Fruit fly (Drosophila melanogaster): ENCODE results near the gene CG15739.

Gene CG15739

DNA sequence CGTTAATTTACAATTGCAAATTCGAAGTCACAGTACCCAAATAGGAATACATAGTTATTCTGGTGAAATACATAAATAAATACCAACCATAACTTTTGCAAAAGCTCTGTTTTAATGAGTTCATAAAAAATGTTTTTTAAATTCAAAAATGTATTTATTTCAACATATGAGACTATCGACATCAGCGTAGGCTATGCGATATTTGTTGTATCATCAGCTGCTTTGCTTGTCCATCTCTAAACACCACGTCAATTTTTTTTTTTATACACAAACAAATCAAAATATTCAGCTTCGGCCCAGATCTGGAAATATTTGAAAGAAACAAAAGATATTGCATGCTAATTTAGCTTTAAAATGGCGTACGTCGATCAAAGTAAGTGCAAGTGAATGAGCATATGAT, 15.0 kb downstream of the CG15739 start, which contains the start of gene CG1840:
Gene CG1840 (plus strand): TSS at position 211 of the 400 bp plus-strand sequence.
- no peak for TF ChIP-seq usp (GFP tag; optimal IDR thresholded peaks at IDR 0.05)
- no peak for TF ChIP-seq CG8478 (optimal IDR thresholded peaks at IDR 0.05)
- TF ChIP-seq Dll (optimal IDR thresholded peaks at IDR 0.05) = no peak
- no peak for TF ChIP-seq EcR (GFP tag; optimal IDR thresholded peaks at IDR 0.05)
- TF ChIP-seq psq (optimal IDR thresholded peaks at IDR 0.05) = no peak
- TF ChIP-seq pan (optimal IDR thresholded peaks at IDR 0.05) = no peak

DNA sequence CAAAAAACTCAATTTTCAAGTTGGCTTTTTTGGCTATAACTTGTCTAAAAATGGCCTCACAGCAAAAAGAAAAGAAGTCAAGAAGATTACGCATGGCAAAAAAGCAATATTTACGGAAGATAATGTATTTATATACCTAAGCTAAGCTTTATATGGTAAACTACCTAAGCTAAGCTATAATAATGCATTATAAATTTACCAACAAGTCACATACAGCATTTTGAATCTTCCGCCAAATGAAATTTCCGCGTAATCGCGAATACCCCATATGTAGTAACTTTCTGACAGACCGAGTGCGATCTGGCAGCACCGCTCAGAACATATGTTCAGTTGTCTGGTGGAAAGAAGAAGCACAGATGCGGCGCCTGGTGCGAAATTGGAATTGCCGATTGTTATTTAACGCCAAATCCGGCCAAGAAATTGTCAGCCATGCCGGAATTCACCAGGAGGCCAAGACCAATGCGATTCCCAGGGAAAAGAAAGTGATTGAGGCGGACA, 18.6 kb downstream of the CG15739 start, which contains the start of gene sicily:
Gene sicily (plus strand): TSS at position 51 of the 498 bp plus-strand sequence.
- no peak for TF ChIP-seq CG8478 (optimal IDR thresholded peaks at IDR 0.05)
- no peak for TF ChIP-seq pan (optimal IDR thresholded peaks at IDR 0.05)
- no peak for TF ChIP-seq Dll (optimal IDR thresholded peaks at IDR 0.05)
- TF ChIP-seq psq (optimal IDR thresholded peaks at IDR 0.05) = no peak
- no peak for TF ChIP-seq EcR (GFP tag; optimal IDR thresholded peaks at IDR 0.05)

DNA sequence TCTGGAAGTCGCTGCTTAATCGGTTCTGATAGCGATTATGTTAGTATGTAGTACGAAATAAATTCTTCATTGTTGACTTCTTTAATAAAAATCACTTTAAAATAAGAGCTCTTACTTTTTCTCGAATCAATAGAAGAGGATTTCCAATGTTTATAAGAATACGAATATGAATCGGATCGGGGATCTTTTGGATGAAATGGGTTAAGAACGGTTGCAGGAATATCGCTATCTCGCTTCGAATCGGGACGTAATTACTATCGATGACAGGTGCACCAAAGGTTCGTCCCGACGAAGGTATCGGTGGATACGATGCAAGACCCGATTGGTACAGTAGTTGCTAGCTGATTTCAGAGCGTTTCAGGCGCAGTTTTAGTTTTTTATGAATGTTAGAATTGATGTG, 20.5 kb downstream of the CG15739 start, which contains the start of gene wisp:
Gene wisp (plus strand): TSS at position 301 of the 400 bp plus-strand sequence.
- TF ChIP-seq pan (optimal IDR thresholded peaks at IDR 0.05) = no peak
- no peak for TF ChIP-seq CG8478 (optimal IDR thresholded peaks at IDR 0.05)
- TF ChIP-seq Dll (optimal IDR thresholded peaks at IDR 0.05) = no peak
- TF ChIP-seq usp (GFP tag; optimal IDR thresholded peaks at IDR 0.05) = no peak
- no peak for TF ChIP-seq psq (optimal IDR thresholded peaks at IDR 0.05)
- TF ChIP-seq EcR (GFP tag; optimal IDR thresholded peaks at IDR 0.05) = no peak

DNA sequence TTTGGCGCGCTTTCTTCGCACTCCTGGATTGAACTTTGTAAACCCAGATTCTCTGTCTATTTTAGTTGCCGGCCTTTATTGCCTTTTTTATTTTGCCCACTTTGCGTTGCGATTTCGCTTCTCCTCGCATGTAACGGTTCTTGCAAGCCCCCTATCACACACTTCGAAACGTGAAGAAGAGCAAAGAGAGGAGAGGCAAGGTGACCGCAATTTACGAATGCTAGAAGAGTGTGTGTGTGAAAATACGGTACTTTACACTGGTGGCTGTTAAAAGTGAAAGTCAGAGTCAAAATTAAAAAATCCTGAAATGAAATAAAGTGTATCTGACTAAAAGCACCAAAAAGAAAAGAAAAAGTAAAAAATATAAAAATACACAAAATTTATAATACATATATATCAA, 21.1 kb downstream of the CG15739 start:
- TF ChIP-seq pan (optimal IDR thresholded peaks at IDR 0.05) = no peak

DNA sequence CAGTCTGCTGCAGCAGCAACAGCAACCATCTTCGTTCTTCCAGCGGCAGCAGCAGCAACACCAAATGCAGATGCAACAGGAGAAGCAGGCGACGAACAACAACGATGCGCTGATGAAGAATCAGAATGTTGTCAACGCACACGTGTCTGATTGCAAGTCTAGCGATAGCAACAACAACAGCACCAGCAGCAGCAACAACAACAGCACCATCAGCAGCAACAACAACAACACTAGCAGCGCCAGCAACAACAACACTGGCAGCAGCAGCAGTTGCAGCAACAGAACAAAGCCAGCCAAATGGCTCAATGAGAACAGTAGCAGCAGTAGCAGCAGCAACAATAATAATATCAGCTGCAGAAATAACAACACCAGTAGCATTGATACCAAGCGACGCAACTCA, 22.0 kb downstream of the CG15739 start:
- TF ChIP-seq psq (optimal IDR thresholded peaks at IDR 0.05) = no peak
- no peak for TF ChIP-seq CG8478 (optimal IDR thresholded peaks at IDR 0.05)
- no peak for TF ChIP-seq Dll (optimal IDR thresholded peaks at IDR 0.05)
- TF ChIP-seq usp (GFP tag; optimal IDR thresholded peaks at IDR 0.05) = no peak
- TF ChIP-seq pan (optimal IDR thresholded peaks at IDR 0.05) = no peak
- TF ChIP-seq EcR (GFP tag; optimal IDR thresholded peaks at IDR 0.05) = no peak

DNA sequence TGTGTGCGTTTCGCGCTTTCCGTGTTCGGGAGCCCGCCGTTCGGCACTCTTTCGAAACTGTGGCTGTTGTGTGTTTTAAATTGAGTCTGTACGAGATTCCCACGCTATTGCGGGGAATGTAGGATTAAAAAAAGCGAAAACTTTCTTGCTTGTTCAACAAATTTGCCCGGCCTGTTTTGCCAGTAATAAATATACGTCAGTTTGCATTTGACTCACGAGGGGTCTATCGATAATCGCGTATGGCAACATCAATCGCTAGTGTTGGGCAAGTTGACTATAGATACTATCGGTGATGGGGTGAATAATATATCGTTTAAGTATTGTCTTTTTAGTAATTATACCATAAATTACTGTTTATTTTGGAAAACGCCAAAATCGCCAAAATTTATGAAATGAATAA, 32.0 kb downstream of the CG15739 start, which contains the start of gene Upf1:
Gene Upf1 (minus strand): TSS at position 228 of the 400 bp plus-strand sequence.
- TF ChIP-seq Dll (optimal IDR thresholded peaks at IDR 0.05) (no peak), psq (optimal IDR thresholded peaks at IDR 0.05) (no peak), usp (GFP tag; optimal IDR thresholded peaks at IDR 0.05) (no peak), EcR (GFP tag; optimal IDR thresholded peaks at IDR 0.05) (no peak)

DNA sequence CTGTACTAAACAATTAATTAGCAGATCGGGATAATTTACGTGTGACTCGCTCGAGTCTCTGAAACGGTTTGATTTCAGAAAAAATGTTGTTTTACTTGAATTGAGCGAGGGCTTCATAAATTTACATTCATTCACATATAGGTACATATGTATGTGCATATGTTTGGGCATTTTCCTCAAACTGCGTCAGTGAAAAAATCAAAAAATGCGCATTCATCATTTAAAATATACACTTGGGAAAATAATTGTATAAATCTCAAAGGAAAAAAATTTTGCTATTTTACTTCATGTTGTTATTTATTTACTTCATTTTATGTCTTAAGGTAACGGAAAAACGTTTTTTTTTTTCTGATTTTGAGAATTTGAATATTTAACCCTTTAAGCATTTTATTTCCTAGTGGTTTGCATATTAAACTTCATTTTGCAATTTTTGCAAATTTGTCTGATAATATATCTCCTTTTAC, 33.7 kb downstream of the CG15739 start, which contains the start of gene CG43156:
Gene CG43156 (minus strand): TSS at position 51 of the 464 bp plus-strand sequence.
- TF ChIP-seq pan (optimal IDR thresholded peaks at IDR 0.05) (no peak), EcR (GFP tag; optimal IDR thresholded peaks at IDR 0.05) (no peak), psq (optimal IDR thresholded peaks at IDR 0.05) (no peak), CG8478 (optimal IDR thresholded peaks at IDR 0.05) (no peak), usp (GFP tag; optimal IDR thresholded peaks at IDR 0.05) (no peak), Dll (optimal IDR thresholded peaks at IDR 0.05) (no peak)

DNA sequence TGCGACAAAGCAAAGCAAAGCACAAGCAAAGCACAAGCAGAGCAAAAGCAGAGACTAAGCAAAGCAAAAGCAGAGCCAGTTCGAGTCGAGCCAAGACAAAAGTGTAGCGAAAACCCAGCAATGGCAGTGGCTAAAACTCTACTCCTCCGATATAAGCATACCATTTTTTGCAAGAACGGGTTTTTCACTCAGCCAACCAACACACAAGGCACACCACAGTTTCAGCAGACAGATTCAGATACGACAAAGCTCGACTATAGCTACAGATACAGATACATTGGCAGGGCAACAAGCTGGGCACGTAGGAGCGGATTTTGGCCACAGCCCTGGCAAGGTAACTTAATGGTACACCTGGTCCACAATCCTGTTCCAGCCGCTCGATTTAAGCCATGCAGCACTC, 40.5 kb downstream of the CG15739 start:
- TF ChIP-seq EcR (GFP tag; optimal IDR thresholded peaks at IDR 0.05) = no peak

DNA sequence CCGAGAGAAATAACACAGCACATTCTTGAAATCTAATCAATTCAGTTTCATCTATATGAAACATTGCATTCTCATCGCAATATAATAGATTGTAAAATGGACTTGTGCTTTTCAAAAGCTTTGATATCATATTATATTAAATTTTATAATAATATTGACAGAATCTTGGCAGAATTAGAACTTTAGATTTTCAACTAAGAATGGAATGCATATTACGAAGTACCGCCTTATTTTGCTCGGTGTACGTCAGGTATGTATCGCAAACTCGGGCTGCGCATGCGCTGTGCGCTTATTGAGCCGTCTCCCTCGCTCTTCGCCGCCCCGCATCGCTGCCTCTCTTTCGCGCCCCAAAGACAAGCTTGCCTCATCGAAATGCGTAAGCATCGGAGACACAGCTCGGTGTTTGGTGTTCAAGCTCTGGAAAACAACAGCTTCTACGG, 42.1 kb downstream of the CG15739 start:
- no peak for TF ChIP-seq Dll (optimal IDR thresholded peaks at IDR 0.05)
- TF ChIP-seq psq (optimal IDR thresholded peaks at IDR 0.05) = no peak
- TF ChIP-seq usp (GFP tag; optimal IDR thresholded peaks at IDR 0.05) = no peak
- no peak for TF ChIP-seq EcR (GFP tag; optimal IDR thresholded peaks at IDR 0.05)
- TF ChIP-seq pan (optimal IDR thresholded peaks at IDR 0.05) = no peak
- no peak for TF ChIP-seq CG8478 (optimal IDR thresholded peaks at IDR 0.05)

DNA sequence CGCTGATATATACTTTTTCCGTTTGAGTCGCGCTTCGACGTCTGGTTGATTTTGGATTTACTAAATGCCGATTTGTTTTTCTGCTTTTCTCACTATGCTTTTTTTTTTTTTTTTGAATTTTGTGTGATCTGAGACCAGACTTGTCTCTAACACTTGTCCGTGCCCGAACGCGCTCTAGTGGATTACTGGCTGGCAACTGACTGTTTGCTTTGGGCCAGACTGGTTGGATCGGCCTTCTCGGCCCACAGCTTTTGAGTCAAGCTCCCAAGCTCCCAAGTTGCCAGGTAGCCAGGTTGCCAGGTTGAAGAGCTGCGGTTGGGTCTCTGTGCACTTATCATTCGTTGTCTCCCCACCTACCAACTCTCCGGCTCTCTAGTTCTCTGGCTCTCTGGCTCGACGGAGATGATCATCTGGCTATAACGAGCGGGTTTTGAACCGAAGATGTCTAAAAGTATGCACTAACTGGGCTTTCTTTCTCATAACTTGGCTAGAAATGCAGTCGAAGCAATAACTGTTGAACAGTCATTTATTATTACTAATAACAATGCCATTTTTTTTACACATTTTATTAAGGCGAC, 44.0 kb downstream of the CG15739 start, which contains the start of gene pot:
Gene pot (minus strand): TSS at position 205 of the 578 bp plus-strand sequence.
- no peak for TF ChIP-seq psq (optimal IDR thresholded peaks at IDR 0.05)
- TF ChIP-seq CG8478 (optimal IDR thresholded peaks at IDR 0.05) = no peak
- TF ChIP-seq Dll (optimal IDR thresholded peaks at IDR 0.05) = no peak
- no peak for TF ChIP-seq pan (optimal IDR thresholded peaks at IDR 0.05)
- TF ChIP-seq EcR (GFP tag; optimal IDR thresholded peaks at IDR 0.05) = no peak
- TF ChIP-seq usp (GFP tag; optimal IDR thresholded peaks at IDR 0.05) = no peak

DNA sequence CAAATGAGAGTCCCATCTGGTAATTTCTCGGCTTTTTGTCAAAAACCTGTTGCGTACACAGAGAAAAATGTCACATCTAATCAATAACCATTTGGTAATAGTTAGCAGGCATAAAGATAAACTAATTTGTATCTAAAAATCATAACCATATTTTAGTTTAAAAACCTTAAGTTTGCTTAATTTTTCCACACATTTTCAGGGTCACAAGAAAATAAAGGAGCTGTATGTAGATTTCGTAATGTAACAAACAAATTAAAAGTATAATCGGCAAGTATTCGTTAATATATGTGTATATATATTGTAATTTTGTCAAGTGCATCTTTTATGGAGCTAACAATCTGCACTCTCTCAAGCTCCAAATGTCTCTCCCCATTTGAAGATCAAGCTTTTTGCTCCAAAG, 47.8 kb downstream of the CG15739 start:
- TF ChIP-seq EcR (GFP tag; optimal IDR thresholded peaks at IDR 0.05) = no peak
- TF ChIP-seq psq (optimal IDR thresholded peaks at IDR 0.05) = no peak
- no peak for TF ChIP-seq usp (GFP tag; optimal IDR thresholded peaks at IDR 0.05)

DNA sequence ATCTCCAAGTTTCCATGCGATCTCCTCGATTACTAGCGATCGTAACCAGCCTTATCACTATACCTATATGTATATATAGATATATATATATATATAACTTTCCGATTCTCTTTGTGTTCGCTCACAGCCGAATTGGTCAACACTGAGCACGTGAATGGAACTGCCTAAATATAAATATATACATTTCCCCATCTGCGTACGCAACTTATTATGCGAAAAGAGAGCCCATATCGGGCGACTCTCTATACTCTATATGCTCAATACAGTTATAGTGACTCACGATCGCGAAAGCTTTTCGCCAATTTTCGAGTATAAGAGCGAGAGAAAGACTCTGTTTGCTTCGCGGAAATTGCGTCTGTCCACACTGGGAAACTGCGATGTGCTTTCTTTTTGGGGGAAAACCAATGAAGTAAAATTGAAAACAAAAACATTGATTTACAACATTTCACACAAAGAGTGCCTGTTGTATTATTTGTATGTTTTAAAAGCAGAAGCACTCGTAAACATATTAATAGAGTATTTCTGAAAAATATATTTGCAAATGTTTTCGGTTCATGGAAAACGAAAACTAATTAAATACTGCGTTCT, 49.6 kb downstream of the CG15739 start:
- no peak for TF ChIP-seq pan (optimal IDR thresholded peaks at IDR 0.05)
- no peak for TF ChIP-seq Dll (optimal IDR thresholded peaks at IDR 0.05)
- no peak for TF ChIP-seq EcR (GFP tag; optimal IDR thresholded peaks at IDR 0.05)
- no peak for TF ChIP-seq usp (GFP tag; optimal IDR thresholded peaks at IDR 0.05)
- no peak for TF ChIP-seq psq (optimal IDR thresholded peaks at IDR 0.05)
- TF ChIP-seq CG8478 (optimal IDR thresholded peaks at IDR 0.05) = no peak

DNA sequence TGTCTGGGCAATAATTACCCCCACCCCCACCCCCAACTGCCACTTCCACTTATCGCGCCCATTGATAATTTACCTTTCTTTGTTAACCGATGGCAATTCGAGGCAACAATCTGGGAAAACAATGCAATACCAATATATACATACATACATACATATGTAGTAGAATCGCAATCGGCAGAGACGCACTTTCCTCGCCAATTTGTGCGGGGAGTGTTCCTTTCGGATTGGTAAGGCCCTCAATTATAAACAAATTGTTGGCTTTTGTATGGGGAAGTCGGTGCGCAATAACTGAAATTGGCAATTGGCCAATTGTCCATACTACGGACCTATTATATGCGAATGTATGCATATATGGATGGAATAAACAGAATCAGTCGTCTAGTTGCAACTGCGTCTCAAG, 50.6 kb downstream of the CG15739 start:
- no peak for TF ChIP-seq usp (GFP tag; optimal IDR thresholded peaks at IDR 0.05)
- no peak for TF ChIP-seq pan (optimal IDR thresholded peaks at IDR 0.05)
- no peak for TF ChIP-seq psq (optimal IDR thresholded peaks at IDR 0.05)
- no peak for TF ChIP-seq EcR (GFP tag; optimal IDR thresholded peaks at IDR 0.05)
- TF ChIP-seq CG8478 (optimal IDR thresholded peaks at IDR 0.05) = no peak
- no peak for TF ChIP-seq Dll (optimal IDR thresholded peaks at IDR 0.05)
